Worm (Caenorhabditis elegans): ENCODE measurements around the gene math-16.

The math-16 gene

DNA sequence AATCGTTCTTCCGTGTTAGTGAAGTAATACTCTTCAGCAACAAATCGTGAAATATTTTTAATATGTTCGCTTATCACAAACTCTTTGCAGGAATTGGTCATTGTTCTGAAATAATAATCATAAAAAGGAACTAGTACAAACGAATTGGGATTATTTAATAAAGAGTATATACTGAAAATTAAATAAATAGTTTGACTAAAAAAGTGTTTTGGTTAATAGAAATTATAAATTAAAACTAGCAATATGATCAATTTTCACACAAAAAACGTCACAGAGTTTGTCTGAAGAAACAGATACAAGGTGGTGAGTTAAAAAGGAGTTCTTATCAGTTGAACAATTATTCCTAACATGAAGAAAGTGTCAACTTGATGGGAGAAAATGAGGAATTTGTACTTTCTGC, 4.1 kb upstream of the math-16 start, which contains the start of gene math-5:
math-5 (minus strand) TSS at position 101 of the 400 bp plus-strand sequence.
- no peak for TF ChIP-seq ama-1 (optimal IDR thresholded peaks at IDR 0.05)
- no peak for TF ChIP-seq unc-86 (tag; optimal IDR thresholded peaks at IDR 0.05)
- no peak for TF ChIP-seq unc-30 (tag; optimal IDR thresholded peaks at IDR 0.05)
- no peak for TF ChIP-seq aly-2 (tag; optimal IDR thresholded peaks at IDR 0.05)
- TF ChIP-seq hlh-4 (tag; optimal IDR thresholded peaks at IDR 0.05), result no peak
- no peak for TF ChIP-seq efl-3 (GFP tag; optimal IDR thresholded peaks at IDR 0.05)
- TF ChIP-seq nhr-76 (tag; optimal IDR thresholded peaks at IDR 0.05), result no peak
- no peak for TF ChIP-seq skn-1 (tag; optimal IDR thresholded peaks at IDR 0.05)
- TF ChIP-seq ceh-82 (tag; optimal IDR thresholded peaks at IDR 0.05), result no peak
- TF ChIP-seq mep-1 (tag; optimal IDR thresholded peaks at IDR 0.05), result no peak
- TF ChIP-seq elt-2 (tag; optimal IDR thresholded peaks at IDR 0.05), result no peak
- TF ChIP-seq lsy-2 (tag; optimal IDR thresholded peaks at IDR 0.05), result no peak
- no peak for TF ChIP-seq hpl-2 (GFP tag; optimal IDR thresholded peaks at IDR 0.05)
- no peak for TF ChIP-seq lin-13 (GFP tag; optimal IDR thresholded peaks at IDR 0.05)
- TF ChIP-seq unc-98 (GFP tag; IDR thresholded peaks at IDR 0.05), result no peak
- TF ChIP-seq vab-15 (tag; optimal IDR thresholded peaks at IDR 0.05), result no peak
- TF ChIP-seq lir-3 (tag; optimal IDR thresholded peaks at IDR 0.05; ENCODE audit: poor library complexity), result no peak
- no peak for TF ChIP-seq sptf-1 (tag; optimal IDR thresholded peaks at IDR 0.05)
- no peak for TF ChIP-seq nhr-12 (tag; optimal IDR thresholded peaks at IDR 0.05)

DNA sequence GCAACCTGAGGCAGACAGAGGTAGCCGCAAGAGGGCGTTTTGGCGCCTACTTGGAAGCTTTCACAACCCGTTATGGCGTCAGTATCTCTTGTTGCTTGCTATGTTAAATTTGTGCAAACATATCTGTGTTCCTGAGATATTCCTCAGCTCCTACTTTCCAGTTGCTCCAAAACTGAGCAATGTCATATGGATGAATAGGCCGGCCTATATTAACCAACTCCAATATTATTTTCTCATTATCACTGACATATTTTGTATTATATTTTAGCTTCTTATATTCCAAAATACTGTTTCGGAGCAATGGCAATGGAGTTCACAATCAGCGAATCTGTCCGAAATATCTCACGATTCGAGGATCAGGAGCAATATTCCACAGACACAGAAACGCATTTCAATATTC, 2.9 kb downstream of the math-16 start, which contains the start of gene math-13:
math-13 (plus strand) TSS at position 301 of the 400 bp plus-strand sequence.
- TF ChIP-seq ceh-88 (GFP tag; IDR thresholded peaks at IDR 0.05), result no peak
- TF ChIP-seq Y116A8C.19 (tag; optimal IDR thresholded peaks at IDR 0.05; ENCODE audit: borderline replicate concordance), result no peak
- TF ChIP-seq hlh-4 (tag; optimal IDR thresholded peaks at IDR 0.05), result no peak
- TF ChIP-seq tbx-2 (tag; optimal IDR thresholded peaks at IDR 0.05), result no peak
- TF ChIP-seq snu-23 (GFP tag; optimal IDR thresholded peaks at IDR 0.05), result no peak
- TF ChIP-seq unc-130 (tag; optimal IDR thresholded peaks at IDR 0.05), result no peak
- no peak for TF ChIP-seq ceh-90 (tag; optimal IDR thresholded peaks at IDR 0.05)
- no peak for TF ChIP-seq F16B12.6 (tag; optimal IDR thresholded peaks at IDR 0.05)
- no peak for TF ChIP-seq C04F5.9 (tag; optimal IDR thresholded peaks at IDR 0.05)

DNA sequence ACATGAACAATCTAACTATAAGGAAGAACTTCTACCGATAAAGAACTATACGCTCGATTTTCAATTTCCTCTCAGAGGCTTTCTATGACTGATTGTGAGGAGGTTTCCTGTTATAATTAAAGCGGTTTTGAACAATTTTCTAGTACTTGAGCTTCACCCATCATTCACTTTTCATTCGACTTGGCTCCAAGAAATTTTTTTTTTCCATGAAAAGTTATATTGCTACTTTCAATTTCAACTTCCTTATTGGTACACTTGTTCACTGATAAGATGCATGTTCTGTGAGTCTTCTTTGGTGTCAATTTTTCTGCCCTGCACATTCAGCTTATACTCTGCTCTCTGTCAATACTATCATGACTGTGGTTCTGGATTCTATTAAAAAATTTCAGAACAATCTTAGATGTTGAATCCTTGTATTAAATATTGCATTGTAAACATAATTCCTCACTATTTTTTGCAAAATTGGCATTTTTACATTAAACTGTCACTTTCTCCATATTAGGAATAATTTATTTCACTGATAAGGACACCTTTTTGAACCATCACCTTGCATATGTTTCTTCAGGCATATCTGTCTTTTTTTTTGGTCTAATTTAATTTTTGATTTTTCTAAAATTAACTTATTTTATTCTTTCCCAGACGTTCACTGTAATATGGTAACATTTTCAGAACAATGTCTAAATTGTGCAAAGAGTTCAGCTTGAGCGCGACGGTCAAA, 7.5 kb downstream of the math-16 start, which contains the start of gene math-10:
math-10 (plus strand) TSS at position 668 of the 718 bp plus-strand sequence.
- TF ChIP-seq elt-2 (tag; optimal IDR thresholded peaks at IDR 0.05), result peak; percentile 33
- no peak for TF ChIP-seq hlh-17 (GFP tag; optimal IDR thresholded peaks at IDR 0.05; ENCODE audit: borderline replicate concordance)
- TF ChIP-seq nhr-47 (tag; optimal IDR thresholded peaks at IDR 0.05), result no peak
- no peak for TF ChIP-seq ztf-4 (tag; optimal IDR thresholded peaks at IDR 0.05)
- TF ChIP-seq ztf-11 (tag; optimal IDR thresholded peaks at IDR 0.05), result no peak
- no peak for TF ChIP-seq nhr-90 (tag; optimal IDR thresholded peaks at IDR 0.05; ENCODE audit: poor library complexity)
- TF ChIP-seq jun-1 (tag; optimal IDR thresholded peaks at IDR 0.05), result no peak

DNA sequence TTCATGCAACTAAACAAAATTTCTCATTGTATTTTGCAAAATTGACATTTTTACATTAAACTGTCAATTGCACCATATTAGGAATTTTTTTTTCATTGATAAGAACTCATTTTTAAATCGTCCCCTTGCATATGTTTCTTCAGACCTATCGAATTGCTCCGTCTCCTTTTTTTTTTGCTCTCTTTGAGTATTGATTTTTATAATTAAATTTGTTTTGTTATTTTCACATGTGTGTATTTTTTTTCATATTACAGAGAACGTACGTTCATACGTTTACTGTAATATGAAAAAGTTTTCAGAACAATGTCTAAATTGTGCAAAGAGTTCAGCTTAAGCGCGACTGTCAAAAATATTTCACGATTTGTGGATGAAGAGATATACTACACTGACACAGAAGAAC, 9.4 kb downstream of the math-16 start, which contains the start of gene math-14:
math-14 (plus strand) TSS at position 301 of the 400 bp plus-strand sequence.
- no peak for TF ChIP-seq elt-3 (tag; optimal IDR thresholded peaks at IDR 0.05)
- TF ChIP-seq nhr-28 (tag; optimal IDR thresholded peaks at IDR 0.05), result no peak
- no peak for TF ChIP-seq mab-9 (GFP tag; IDR thresholded peaks at IDR 0.05)
- no peak for TF ChIP-seq ces-1 (GFP tag; optimal IDR thresholded peaks at IDR 0.05)
- no peak for TF ChIP-seq blmp-1 (tag; optimal IDR thresholded peaks at IDR 0.05)
- TF ChIP-seq snpc-4 (tag; optimal IDR thresholded peaks at IDR 0.05), result no peak
- TF ChIP-seq C04F5.9 (tag; optimal IDR thresholded peaks at IDR 0.05), result no peak
- TF ChIP-seq nhr-20 (tag; optimal IDR thresholded peaks at IDR 0.05), result no peak
- TF ChIP-seq nhr-76 (tag; optimal IDR thresholded peaks at IDR 0.05), result no peak
- TF ChIP-seq swsn-7 (tag; optimal IDR thresholded peaks at IDR 0.05), result no peak
- TF ChIP-seq aha-1 (tag; optimal IDR thresholded peaks at IDR 0.05), result no peak
